Worm (Caenorhabditis elegans): ENCODE results near the gene srh-63.

The srh-63 gene

DNA sequence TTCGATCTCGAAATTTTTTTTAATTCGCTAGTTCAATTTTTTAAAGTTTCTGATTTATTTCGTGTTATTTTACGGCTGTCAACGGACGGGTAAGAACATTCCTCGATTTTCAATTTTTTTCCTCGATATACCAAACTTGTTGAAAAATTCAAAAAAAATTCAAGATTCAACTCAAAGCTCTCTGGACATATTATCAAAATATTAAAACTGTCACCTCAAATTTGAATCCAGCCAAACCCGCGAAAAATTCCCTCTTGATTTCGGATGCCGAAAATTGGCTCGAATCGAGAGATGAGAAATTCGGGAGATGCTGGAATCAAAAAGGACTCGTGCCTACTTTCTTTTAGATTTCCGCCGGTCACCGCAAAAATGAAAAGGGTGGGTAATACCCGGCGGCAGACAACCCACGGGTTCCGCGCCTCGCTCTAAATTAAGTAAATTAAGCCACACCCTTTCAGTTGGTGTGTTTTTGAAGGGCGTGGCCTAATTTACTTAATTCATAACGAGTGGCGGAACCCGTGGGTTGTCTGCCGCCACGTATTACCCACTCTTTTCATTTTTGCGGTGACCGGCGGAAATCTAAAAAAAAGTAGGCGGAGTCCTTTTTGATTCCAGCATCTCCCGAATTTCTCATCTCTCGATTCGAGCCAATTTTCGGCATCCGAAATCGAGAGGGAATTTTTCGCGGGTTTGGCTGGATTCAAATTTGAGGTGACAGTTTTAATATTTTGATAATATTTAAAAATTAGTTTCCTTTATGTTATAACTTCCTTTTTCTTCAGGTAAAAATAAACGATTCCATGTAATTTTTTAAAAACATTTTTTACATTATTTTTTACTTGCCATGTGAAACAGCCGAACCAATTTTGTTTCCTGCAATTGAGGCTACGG lies 1.8 kb downstream of the srh-63 start:
- peak; percentile 53 for TF ChIP-seq snpc-4 (tag; optimal IDR thresholded peaks at IDR 0.05)

ce11 chrIV:14528718-14529117 lies 5.0 kb downstream of the srh-63 start, which contains the start of gene T27E7.3:
Gene T27E7.3 (plus strand): TSS chrIV:14529018.
- TF ChIP-seq jun-1 (tag; optimal IDR thresholded peaks at IDR 0.05) (no peak), fos-1 (tag; optimal IDR thresholded peaks at IDR 0.05) (no peak), ama-1 (optimal IDR thresholded peaks at IDR 0.05) (no peak), ceh-28 (tag; optimal IDR thresholded peaks at IDR 0.05) (no peak), skn-1 (tag; optimal IDR thresholded peaks at IDR 0.05) (no peak), nhr-11 (tag; optimal IDR thresholded peaks at IDR 0.05) (no peak), R02D3.7 (tag; optimal IDR thresholded peaks at IDR 0.05) (no peak), snpc-4 (tag; optimal IDR thresholded peaks at IDR 0.05) (no peak), nhr-43 (tag; optimal IDR thresholded peaks at IDR 0.05; ENCODE audit: poor library complexity, severe bottlenecking) (no peak), nhr-23 (tag; optimal IDR thresholded peaks at IDR 0.05) (no peak), ceh-16 (tag; optimal IDR thresholded peaks at IDR 0.05) (no peak), lin-15B (tag; optimal IDR thresholded peaks at IDR 0.05) (no peak), nhr-12 (tag; optimal IDR thresholded peaks at IDR 0.05) (no peak), egl-27 (tag; optimal IDR thresholded peaks at IDR 0.05) (no peak), lsy-12 (tag; optimal IDR thresholded peaks at IDR 0.05) (no peak), nhr-28 (tag; optimal IDR thresholded peaks at IDR 0.05) (no peak), unc-62 (GFP tag; optimal IDR thresholded peaks at IDR 0.05) (no peak), nhr-25 (tag; optimal IDR thresholded peaks at IDR 0.05) (no peak), daf-12 (tag; optimal IDR thresholded peaks at IDR 0.05) (no peak)

ce11 chrIV:14530031-14530430 lies 6.4 kb downstream of the srh-63 start:
- no peak for TF ChIP-seq skn-1 (tag; optimal IDR thresholded peaks at IDR 0.05)
- no peak for TF ChIP-seq nhr-11 (tag; optimal IDR thresholded peaks at IDR 0.05)
- no peak for TF ChIP-seq nhr-43 (tag; optimal IDR thresholded peaks at IDR 0.05; ENCODE audit: poor library complexity, severe bottlenecking)
- TF ChIP-seq nhr-237 (tag; optimal IDR thresholded peaks at IDR 0.05): no peak
- TF ChIP-seq egl-5 (tag; optimal IDR thresholded peaks at IDR 0.05): no peak

DNA sequence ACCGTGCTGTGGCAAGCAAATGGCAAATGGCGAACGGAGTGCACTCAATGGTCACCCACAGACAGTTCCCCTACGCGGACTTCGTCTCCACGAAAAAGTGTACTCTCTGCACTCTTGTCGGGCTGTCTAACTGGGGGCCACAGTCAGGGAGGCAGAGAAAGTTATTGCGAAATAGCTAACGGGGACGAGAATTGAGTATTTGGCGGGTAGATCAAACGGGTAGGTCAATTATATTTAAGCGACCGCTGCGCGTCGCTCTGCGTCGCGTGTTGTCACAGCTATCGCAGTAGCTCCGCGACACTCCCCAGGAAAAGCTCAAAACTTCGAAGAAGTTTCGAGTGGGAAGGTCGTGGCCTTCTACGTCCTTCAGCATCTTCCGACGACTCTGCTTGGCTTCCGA lies 8.7 kb downstream of the srh-63 start:
- no peak for TF ChIP-seq daf-12 (tag; optimal IDR thresholded peaks at IDR 0.05)
- TF ChIP-seq aly-2 (tag; optimal IDR thresholded peaks at IDR 0.05): no peak
- TF ChIP-seq elt-3 (tag; optimal IDR thresholded peaks at IDR 0.05): no peak
- no peak for TF ChIP-seq ceh-82 (tag; optimal IDR thresholded peaks at IDR 0.05)
- no peak for TF ChIP-seq nfya-1 (tag; optimal IDR thresholded peaks at IDR 0.05; ENCODE audit: insufficient read depth)
- no peak for TF ChIP-seq pha-4 (tag; optimal IDR thresholded peaks at IDR 0.05)
- TF ChIP-seq tbx-2 (tag; optimal IDR thresholded peaks at IDR 0.05): no peak
- no peak for TF ChIP-seq eor-1 (tag; optimal IDR thresholded peaks at IDR 0.05)
- TF ChIP-seq zag-1 (tag; optimal IDR thresholded peaks at IDR 0.05): no peak
- no peak for TF ChIP-seq ceh-16 (tag; optimal IDR thresholded peaks at IDR 0.05)

DNA sequence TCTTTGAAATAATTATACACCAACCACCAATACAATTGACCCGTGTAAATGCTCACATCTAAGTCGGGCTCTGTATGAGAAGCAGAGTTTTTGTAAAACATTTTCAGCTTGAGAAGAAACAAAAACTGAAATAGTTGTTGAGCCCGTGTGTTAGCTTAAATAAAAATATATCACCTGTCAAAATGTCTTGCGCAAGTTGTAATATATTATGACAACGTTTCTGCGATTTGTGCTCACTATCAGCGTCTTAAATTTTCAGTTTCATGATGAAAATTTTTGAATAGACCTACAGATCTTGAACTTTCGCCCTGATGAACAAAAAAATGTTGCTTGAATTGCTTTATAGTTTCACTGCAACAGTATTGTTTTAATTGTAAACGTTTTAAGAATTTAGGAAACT lies 11.3 kb downstream of the srh-63 start, which contains the start of gene T27E7.4:
Gene T27E7.4 (minus strand): TSS at position 101 of the 400 bp plus-strand sequence.
- TF ChIP-seq ceh-9 (tag; optimal IDR thresholded peaks at IDR 0.05): no peak
- no peak for TF ChIP-seq elt-2 (tag; optimal IDR thresholded peaks at IDR 0.05)
- TF ChIP-seq egl-27 (tag; optimal IDR thresholded peaks at IDR 0.05): no peak
- TF ChIP-seq lin-39 (tag; optimal IDR thresholded peaks at IDR 0.05): no peak
- no peak for TF ChIP-seq ZK546.5 (tag; optimal IDR thresholded peaks at IDR 0.05)
- no peak for TF ChIP-seq aly-2 (tag; optimal IDR thresholded peaks at IDR 0.05)
- TF ChIP-seq ama-1 (optimal IDR thresholded peaks at IDR 0.05): no peak

Measured in whole organism, L3 larva.